Fruit fly (Drosophila melanogaster): ENCODE measurements around the gene CG11563.

Gene CG11563

dm6 chr3R:31689727-31690126 lies 47.1 kb upstream of the CG11563 start (continued):
- TF ChIP-seq CG33557 (GFP tag; optimal IDR thresholded peaks at IDR 0.05) (peak; percentile 23), nmo (GFP tag; optimal IDR thresholded peaks at IDR 0.05) (peak; percentile 47), ATbp (GFP tag; optimal IDR thresholded peaks at IDR 0.05) (peak; percentile 13), fd96Cb (tag; optimal IDR thresholded peaks at IDR 0.05) (peak; percentile 31), Xrp1 (GFP tag; IDR thresholded peaks at IDR 0.05) (no peak; the same call in 1 of the 2 replicates), CG12391 (tag; optimal IDR thresholded peaks at IDR 0.05) (peak; percentile 14), tio (GFP tag; optimal IDR thresholded peaks at IDR 0.05) (peak; percentile 23), Mes4 (GFP tag; optimal IDR thresholded peaks at IDR 0.05) (peak; percentile 9), CG8359 (GFP tag; optimal IDR thresholded peaks at IDR 0.05; ENCODE audit: borderline replicate concordance) (peak; percentile 45), CG15696 (tag; optimal IDR thresholded peaks at IDR 0.05) (peak; percentile 19), gfzf (GFP tag; optimal IDR thresholded peaks at IDR 0.05) (no peak), p53 (GFP tag; optimal IDR thresholded peaks at IDR 0.05) (no peak), Usf (GFP tag; optimal IDR thresholded peaks at IDR 0.05) (peak; percentile 2), chif (GFP tag; optimal IDR thresholded peaks at IDR 0.05) (peak in 1 of 2 experiments; percentile 9), Abd-B (GFP tag; optimal IDR thresholded peaks at IDR 0.05) (no peak), D19A (tag; optimal IDR thresholded peaks at IDR 0.05) (peak; percentile 31), CG10267 (tag; optimal IDR thresholded peaks at IDR 0.05) (peak; percentile 42), CG11723 (GFP tag; optimal IDR thresholded peaks at IDR 0.05) (no peak), Stat92E (GFP tag; optimal IDR thresholded peaks at IDR 0.05) (peak in 1 of 3 experiments; percentile 39), CG17361 (GFP tag; IDR thresholded peaks at IDR 0.05) (peak; percentile 70), Spps (tag; optimal IDR thresholded peaks at IDR 0.05) (peak; percentile 5), CG18262 (tag; optimal IDR thresholded peaks at IDR 0.05) (peak; percentile 75), tll (GFP tag; optimal IDR thresholded peaks at IDR 0.05) (no peak), CG2678 (tag; optimal IDR thresholded peaks at IDR 0.05) (peak; percentile 7), CG8388 (GFP tag; optimal IDR thresholded peaks at IDR 0.05) (peak; percentile 17), Atf-2 (GFP tag; optimal IDR thresholded peaks at IDR 0.05) (no peak), scrt (GFP tag; optimal IDR thresholded peaks at IDR 0.05) (peak; percentile 14), wdn (GFP tag; IDR thresholded peaks at IDR 0.05) (no peak), bsh (GFP tag; optimal IDR thresholded peaks at IDR 0.05) (peak; percentile 1 to 77), stwl (tag; optimal IDR thresholded peaks at IDR 0.05) (peak; percentile 7), lilli (GFP tag; optimal IDR thresholded peaks at IDR 0.05) (peak; percentile 9), CG16813 (GFP tag; IDR thresholded peaks at IDR 0.05; ENCODE audit: partially characterized antibody) (no peak), CG1602 (GFP tag; optimal IDR thresholded peaks at IDR 0.05) (peak; percentile 21), CG9727 (GFP tag; optimal IDR thresholded peaks at IDR 0.05) (peak; percentile 57), fd3F (GFP tag; optimal IDR thresholded peaks at IDR 0.05) (no peak), CG14710 (tag; optimal IDR thresholded peaks at IDR 0.05) (peak; percentile 42), CG7987 (GFP tag; optimal IDR thresholded peaks at IDR 0.05) (peak; percentile 83), CG7556 (GFP tag; optimal IDR thresholded peaks at IDR 0.05) (peak; percentile 23), onecut (GFP tag; IDR thresholded peaks at IDR 0.05) (no peak), CG2202 (tag; optimal IDR thresholded peaks at IDR 0.05) (peak; percentile 25), stc (GFP tag; IDR thresholded peaks at IDR 0.05) (no peak), Sox100B (GFP tag; optimal IDR thresholded peaks at IDR 0.05) (peak; percentile 3)
